Worm (Caenorhabditis elegans) whole organism, late embryonic: ENCODE data around the gene gst-9.
A peak's percentile ranks its signal among the peaks of the same experiment; 100 is the strongest.
"Not testable (repeated sequence)": the region's sequence is repeated elsewhere in the genome, so short reads cannot be mapped to it uniquely, and the experiment has no call there.

Experiments
- C08G9.2 ChIP-seq: sonication (generic microtip); optimal IDR thresholded peaks from 2 replicates; lab custom pipeline; 2016; ENCODE audit warnings: mild to moderate bottlenecking, missing genetic modification characterization, moderate library complexity, missing compliant biosample characterization
- F13H6.1 ChIP-seq: sonication (generic microtip); optimal IDR thresholded peaks from 2 replicates; lab custom pipeline; 2016; ENCODE audit warnings: missing genetic modification characterization, missing compliant biosample characterization
- K09A11.1 ChIP-seq: sonication (generic microtip); optimal IDR thresholded peaks from 2 replicates; lab custom pipeline; 2017; ENCODE audit warnings: antibody characterized with exemption, mild to moderate bottlenecking, missing genetic modification characterization, missing compliant biosample characterization; ENCODE audit not compliant: insufficient read depth
- Y22D7AL.16 ChIP-seq: sonication (generic microtip); optimal IDR thresholded peaks from 2 replicates; lab custom pipeline; 2016; ENCODE audit warnings: missing genetic modification characterization, missing compliant biosample characterization
- ahr-1 ChIP-seq: sonication (generic microtip); optimal IDR thresholded peaks from 2 replicates; lab custom pipeline; 2016; ENCODE audit warnings: missing genetic modification characterization, missing compliant biosample characterization
- ama-1 ChIP-seq: fragments of 150-350 bp; optimal IDR thresholded peaks from 2 replicates; lab custom pipeline; 2014
- ceh-19 ChIP-seq: fragments of 200-800 bp; sonication (Bioruptor generic); optimal IDR thresholded peaks from 2 replicates; lab custom pipeline; 2018; ENCODE audit warnings: mild to moderate bottlenecking, missing genetic modification characterization, missing compliant biosample characterization
- ceh-2 ChIP-seq: sonication (generic microtip); optimal IDR thresholded peaks from 2 replicates; lab custom pipeline; 2016; ENCODE audit warnings: missing genotype, missing genetic modification characterization, missing compliant biosample characterization
- ceh-30 ChIP-seq: fragments of 150-350 bp; optimal IDR thresholded peaks from 2 replicates; lab custom pipeline; 2014; ENCODE audit warnings: missing biosample characterization, missing genetic modification characterization
- ceh-31 ChIP-seq: sonication (generic microtip); optimal IDR thresholded peaks from 2 replicates; lab custom pipeline; 2016; ENCODE audit warnings: missing genetic modification characterization, missing compliant biosample characterization
- ceh-45 ChIP-seq: fragments of 200-800 bp; sonication (Bioruptor generic); IDR thresholded peaks from 2 replicates; pipeline ENCODE4 v1.3.6; 2022; ENCODE audit warnings: missing genetic modification reagents, missing genetic modification characterization, missing compliant biosample characterization
- ceh-6 ChIP-seq: fragments of 200-800 bp; sonication (Bioruptor generic); optimal IDR thresholded peaks from 2 replicates; lab custom pipeline; 2018; ENCODE audit warnings: mild to moderate bottlenecking, missing genetic modification characterization, missing compliant biosample characterization
- ceh-9 ChIP-seq: sonication (generic microtip); optimal IDR thresholded peaks from 2 replicates; lab custom pipeline; 2016; ENCODE audit warnings: mild to moderate bottlenecking, missing genetic modification characterization, inconsistent platforms, missing compliant biosample characterization
- dmd-4 ChIP-seq: sonication (generic microtip); optimal IDR thresholded peaks from 2 replicates; lab custom pipeline; 2016; ENCODE audit warnings: borderline replicate concordance, missing genetic modification characterization, missing compliant biosample characterization
- dve-1 ChIP-seq: sonication (generic microtip); optimal IDR thresholded peaks from 2 replicates; lab custom pipeline; 2017; ENCODE audit warnings: antibody characterized with exemption, mild to moderate bottlenecking, missing genetic modification characterization, missing compliant biosample characterization
- elt-2 ChIP-seq: sonication (generic microtip); optimal IDR thresholded peaks from 2 replicates; lab custom pipeline; 2016; ENCODE audit warnings: missing genetic modification reagents, missing genetic modification characterization, missing compliant biosample characterization
- elt-4 ChIP-seq: sonication (generic microtip); optimal IDR thresholded peaks from 2 replicates; lab custom pipeline; 2016; ENCODE audit warnings: missing genetic modification characterization, missing compliant biosample characterization
- eyg-1 ChIP-seq: sonication (generic microtip); optimal IDR thresholded peaks from 2 replicates; lab custom pipeline; 2016; ENCODE audit warnings: missing genotype, missing genetic modification characterization, missing compliant biosample characterization
- fkh-6 ChIP-seq: sonication (generic microtip); optimal IDR thresholded peaks from 2 replicates; lab custom pipeline; 2016; ENCODE audit warnings: missing genetic modification characterization, missing compliant biosample characterization
- gmeb-2 ChIP-seq: sonication (generic microtip); optimal IDR thresholded peaks from 2 replicates; lab custom pipeline; 2016; ENCODE audit warnings: missing genetic modification characterization, inconsistent platforms, missing compliant biosample characterization
- hlh-15 ChIP-seq: sonication (generic microtip); optimal IDR thresholded peaks from 2 replicates; lab custom pipeline; 2016; ENCODE audit warnings: missing genetic modification characterization, missing compliant biosample characterization
- hlh-30 ChIP-seq: sonication (generic microtip); optimal IDR thresholded peaks from 2 replicates; lab custom pipeline; 2017; ENCODE audit warnings: antibody characterized with exemption, missing genetic modification characterization, missing compliant biosample characterization; ENCODE audit not compliant: insufficient read depth
- hlh-6 ChIP-seq: sonication (generic microtip); optimal IDR thresholded peaks from 2 replicates; lab custom pipeline; 2016; ENCODE audit warnings: missing genotype, missing genetic modification characterization, missing compliant biosample characterization
- hlh-8 ChIP-seq: sonication (generic microtip); optimal IDR thresholded peaks from 2 replicates; lab custom pipeline; 2016; ENCODE audit warnings: missing genotype, missing genetic modification characterization, missing compliant biosample characterization
- mec-3 ChIP-seq: sonication (generic microtip); optimal IDR thresholded peaks from 2 replicates; lab custom pipeline; 2016; ENCODE audit warnings: borderline replicate concordance, missing genetic modification characterization, missing compliant biosample characterization
- nfya-1 ChIP-seq: sonication (generic microtip); optimal IDR thresholded peaks from 2 replicates; lab custom pipeline; 2017; ENCODE audit warnings: missing genetic modification characterization, mild to moderate bottlenecking, missing compliant biosample characterization, antibody characterized with exemption, moderate library complexity
- nhr-11 ChIP-seq: fragments of 150-350 bp; optimal IDR thresholded peaks from 2 replicates; lab custom pipeline; 2014; ENCODE audit warnings: missing biosample characterization, missing genetic modification characterization
- nhr-232 ChIP-seq: sonication (generic microtip); optimal IDR thresholded peaks from 2 replicates; lab custom pipeline; 2016; ENCODE audit warnings: missing genetic modification characterization, missing compliant biosample characterization
- npax-4 ChIP-seq: sonication (generic microtip); optimal IDR thresholded peaks from 2 replicates; lab custom pipeline; 2016; ENCODE audit warnings: missing genetic modification characterization, missing compliant biosample characterization
- odd-2 ChIP-seq: sonication (generic microtip); optimal IDR thresholded peaks from 2 replicates; lab custom pipeline; 2017; ENCODE audit warnings: antibody characterized with exemption, mild to moderate bottlenecking, missing genetic modification characterization, missing compliant biosample characterization
- pag-3 ChIP-seq: sonication (generic microtip); optimal IDR thresholded peaks from 2 replicates; lab custom pipeline; 2016; ENCODE audit warnings: missing compliant biosample characterization, missing genetic modification characterization, borderline replicate concordance
- pros-1 ChIP-seq: fragments of 150-350 bp; optimal IDR thresholded peaks from 2 replicates; lab custom pipeline; 2014; ENCODE audit warnings: missing biosample characterization, missing genetic modification reagents, missing genetic modification characterization
- ref-2 ChIP-seq: sonication (generic microtip); optimal IDR thresholded peaks from 2 replicates; lab custom pipeline; 2016; ENCODE audit warnings: missing genetic modification characterization, missing compliant biosample characterization
- rnt-1 ChIP-seq: sonication (generic microtip); optimal IDR thresholded peaks from 2 replicates; lab custom pipeline; 2016; ENCODE audit warnings: missing genetic modification characterization, missing compliant biosample characterization
- sdc-2 ChIP-seq: sonication (generic microtip); optimal IDR thresholded peaks from 2 replicates; lab custom pipeline; 2016; ENCODE audit warnings: missing genotype, missing genetic modification characterization, missing compliant biosample characterization
- sox-2 ChIP-seq: fragments of 200-800 bp; sonication (Bioruptor generic); IDR thresholded peaks from 2 replicates; pipeline ENCODE4 v1.3.6; 2022; ENCODE audit warnings: missing genetic modification reagents, missing genetic modification characterization, missing compliant biosample characterization
- sox-4 ChIP-seq: sonication (generic microtip); optimal IDR thresholded peaks from 2 replicates; lab custom pipeline; 2017; ENCODE audit warnings: mild to moderate bottlenecking, missing genetic modification characterization, inconsistent platforms, missing compliant biosample characterization
- syd-9 ChIP-seq: sonication (generic microtip); optimal IDR thresholded peaks from 2 replicates; lab custom pipeline; 2016; ENCODE audit warnings: mild to moderate bottlenecking, missing genetic modification characterization, moderate library complexity, missing compliant biosample characterization
- tbx-2 ChIP-seq: sonication (generic microtip); optimal IDR thresholded peaks from 2 replicates; lab custom pipeline; 2016; ENCODE audit warnings: missing genetic modification characterization, missing compliant biosample characterization
- tbx-7 ChIP-seq: sonication (generic microtip); optimal IDR thresholded peaks from 2 replicates; lab custom pipeline; 2016; ENCODE audit warnings: missing genotype, missing genetic modification characterization, missing compliant biosample characterization
- ttx-3 ChIP-seq: sonication (generic microtip); optimal IDR thresholded peaks from 2 replicates; lab custom pipeline; 2016; ENCODE audit warnings: missing genetic modification reagents, missing genetic modification characterization, missing compliant biosample characterization
- unc-3 ChIP-seq, 2 experiments: fragments of 200-800 bp in 1 of 2; sonication (Bioruptor generic) in 1 of 2; sonication (generic microtip) in 1 of 2; conservative IDR thresholded peaks in 1 of 2; optimal IDR thresholded peaks in 1 of 2; 2 replicates each; pipeline versions ENCODE4 v1.3.6 to Lab custom; 2016 to 2022; ENCODE audit warnings: missing compliant biosample characterization in 2 of 2, missing genetic modification characterization in 2 of 2, missing genetic modification reagents in 1 of 2
- zip-5 ChIP-seq: sonication (generic microtip); optimal IDR thresholded peaks from 2 replicates; lab custom pipeline; 2016; ENCODE audit warnings: missing genetic modification characterization, missing compliant biosample characterization

The gst-9 gene

ce11 chrII:4891012-4891775, at the start of gene gst-9:
Gene gst-9, plus strand, starts transcription at chrII:4891585.
- TF ChIP-seq ceh-2 (tag; lab: Kevin White, UChicago): no peak
- no peak for TF ChIP-seq elt-2 (tag; lab: Kevin White, UChicago)
- no peak for TF ChIP-seq Y22D7AL.16 (tag; lab: Kevin White, UChicago)
- TF ChIP-seq odd-2 (tag; lab: Kevin White, UChicago): no peak
- no peak for TF ChIP-seq tbx-7 (tag; lab: Kevin White, UChicago)
- no peak for TF ChIP-seq ceh-19 (GFP tag; lab: Kevin White, UChicago)
- TF ChIP-seq ama-1: no peak
- TF ChIP-seq mec-3 (tag; lab: Kevin White, UChicago): no peak
- no peak for TF ChIP-seq ceh-6 (GFP tag; lab: Kevin White, UChicago)
- TF ChIP-seq ceh-45: no peak
- TF ChIP-seq fkh-6 (tag; lab: Kevin White, UChicago): no peak
- no peak for TF ChIP-seq gmeb-2 (tag; lab: Kevin White, UChicago)
- TF ChIP-seq ceh-31 (tag; lab: Kevin White, UChicago): no peak
- TF ChIP-seq sox-2 (GFP tag; lab: Robert Waterston, UW): no peak
- no peak for TF ChIP-seq hlh-30 (tag; lab: Kevin White, UChicago)
- no peak for TF ChIP-seq ahr-1

ce11 chrII:4842143-4842658, 49.2 kb upstream of the gst-9 start, which contains the start of the genes T23B7.2 and nspd-4:
Gene T23B7.2, minus strand, starts transcription at chrII:4842243.
Gene nspd-4, plus strand, starts transcription at chrII:4842608.
- TF ChIP-seq ceh-30 (tag; lab: Kevin White, UChicago); ttx-3; ref-2 (tag; lab: Kevin White, UChicago): not testable (repeated sequence)

- no peak for TF ChIP-seq tbx-2 (tag; lab: Kevin White, UChicago)
- TF ChIP-seq ttx-3: no peak
- no peak for TF ChIP-seq mec-3 (tag; lab: Kevin White, UChicago)
- TF ChIP-seq dmd-4 (tag; lab: Kevin White, UChicago): no peak
- TF ChIP-seq sox-4 (tag; lab: Kevin White, UChicago): no peak
- no peak for TF ChIP-seq dve-1
- TF ChIP-seq elt-4 (tag; lab: Kevin White, UChicago): no peak
- TF ChIP-seq nhr-232 (tag; lab: Kevin White, UChicago): no peak
- TF ChIP-seq npax-4 (tag; lab: Kevin White, UChicago): no peak
- no peak for TF ChIP-seq pag-3 (tag; lab: Kevin White, UChicago)
- TF ChIP-seq pros-1 (tag; lab: Kevin White, UChicago): no peak
- no peak for TF ChIP-seq zip-5 (tag; lab: Kevin White, UChicago)
Measured at ce11 chrII:4849885-4850284, 41.5 kb upstream of the gst-9 start, which contains the start of gene T23B7.3. Gene T23B7.3, plus strand, starts transcription at chrII:4850185.

- TF ChIP-seq nfya-1: peak; percentile 78
- TF ChIP-seq C08G9.2: peak; percentile 45
- peak; percentile 43 for TF ChIP-seq ceh-6 (GFP tag; lab: Kevin White, UChicago)
- TF ChIP-seq nhr-11 (tag; lab: Kevin White, UChicago): no peak
- peak; percentile 10 for TF ChIP-seq sdc-2 (tag; lab: Kevin White, UChicago)
- TF ChIP-seq dve-1: peak; percentile 46
- 0 out of 2 replicates have a peak, but pooled peaks have one; percentile 22 for TF ChIP-seq unc-3 (GFP tag; conservative IDR thresholded peaks at IDR 0.05; lab: Robert Waterston, UW)
- peak; percentile 27 for TF ChIP-seq unc-3 (tag; optimal IDR thresholded peaks at IDR 0.05; lab: Kevin White, UChicago)
- no peak for TF ChIP-seq eyg-1 (tag; lab: Kevin White, UChicago)
- TF ChIP-seq F13H6.1 (tag; lab: Kevin White, UChicago): no peak
- TF ChIP-seq syd-9 (tag; lab: Kevin White, UChicago): peak; percentile 13
- peak; percentile 28 for TF ChIP-seq K09A11.1
- no peak for TF ChIP-seq hlh-15 (tag; lab: Kevin White, UChicago)
- TF ChIP-seq ceh-45: no peak
- peak; percentile 14 for TF ChIP-seq hlh-6 (tag; lab: Kevin White, UChicago)
- peak; percentile 64 for TF ChIP-seq hlh-30 (tag; lab: Kevin White, UChicago)
- no peak for TF ChIP-seq ceh-9 (tag; lab: Kevin White, UChicago)
- TF ChIP-seq npax-4 (tag; lab: Kevin White, UChicago): peak; percentile 35
- TF ChIP-seq rnt-1: peak; percentile 38
- peak; percentile 11 for TF ChIP-seq hlh-8 (tag; lab: Kevin White, UChicago)
Measured at ce11 chrII:4851594-4852106, 39.7 kb upstream of the gst-9 start, which contains the start of gene dnj-9. Gene dnj-9, plus strand, starts transcription at chrII:4852056.
